Fruit fly (Drosophila melanogaster): ENCODE measurements around the gene CG7600.

Gene CG7600

DNA sequence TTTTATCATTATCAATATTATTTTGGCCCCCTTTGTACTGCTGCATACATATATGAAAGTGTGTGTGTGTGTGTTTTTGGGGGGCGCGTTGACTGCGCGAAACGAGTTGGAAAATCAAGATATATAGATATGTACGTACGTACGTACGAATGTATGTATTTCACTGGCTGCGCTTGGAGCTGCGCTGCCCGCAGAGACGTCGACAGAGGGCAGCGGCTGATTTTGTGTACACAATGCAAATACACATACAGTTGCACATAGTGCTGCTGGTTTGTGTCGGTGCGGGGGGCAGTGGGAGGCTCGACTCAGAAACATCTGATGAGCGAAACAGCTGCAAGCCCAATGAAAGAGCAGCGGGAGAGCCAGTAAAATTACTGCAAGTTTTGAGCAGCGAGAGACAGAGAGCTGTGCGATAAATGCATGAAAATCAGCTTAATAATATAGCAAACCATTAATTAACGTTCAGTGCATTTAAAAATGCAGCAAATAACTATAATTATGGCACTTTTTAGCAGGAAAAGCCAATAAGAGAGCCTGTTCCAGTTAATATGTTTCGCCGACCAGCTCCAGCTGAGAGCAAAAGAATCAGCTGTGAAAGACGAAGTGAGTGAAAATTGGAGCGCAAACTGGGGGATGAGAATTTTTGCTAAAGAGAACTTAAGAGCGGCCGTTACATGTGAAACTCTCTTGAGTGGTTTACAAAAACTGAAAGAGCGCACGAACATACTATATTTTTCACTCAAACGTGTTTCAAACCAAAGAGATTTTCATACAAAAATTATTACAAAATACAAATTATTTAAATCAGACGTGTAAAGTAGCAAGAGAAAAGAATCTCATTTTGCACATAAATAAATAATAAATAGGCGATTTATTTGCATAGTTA lies 37.0 kb downstream of the CG7600 start:
- TF ChIP-seq Ets98B (GFP tag; IDR thresholded peaks at IDR 0.05): peak; percentile 84
- TF ChIP-seq Pif1B (GFP tag; optimal IDR thresholded peaks at IDR 0.05): peak; percentile 21
- no peak for TF ChIP-seq rn (GFP tag; IDR thresholded peaks at IDR 0.05)
- TF ChIP-seq Snoo (tag; optimal IDR thresholded peaks at IDR 0.05): peak; percentile 32
- TF ChIP-seq Pif1A (GFP tag; optimal IDR thresholded peaks at IDR 0.05): peak; percentile 51
- TF ChIP-seq CG13204 (GFP tag; optimal IDR thresholded peaks at IDR 0.05): peak; percentile 79
- peak; percentile 72; the same call in 2 of the 3 replicates for TF ChIP-seq fd96Ca (GFP tag; IDR thresholded peaks at IDR 0.05)
- no peak for TF ChIP-seq CG10348 (GFP tag; IDR thresholded peaks at IDR 0.05)
- peak; percentile 72 for TF ChIP-seq gl (tag; optimal IDR thresholded peaks at IDR 0.05)
- TF ChIP-seq CG17806 (tag; optimal IDR thresholded peaks at IDR 0.05): no peak
- TF ChIP-seq CG34367 (tag; optimal IDR thresholded peaks at IDR 0.05): peak; percentile 18
- peak; percentile 79 for TF ChIP-seq CG12605 (GFP tag; IDR thresholded peaks at IDR 0.05)
- TF ChIP-seq CG8301 (tag; optimal IDR thresholded peaks at IDR 0.05): peak; percentile 14
- TF ChIP-seq D1 (tag; optimal IDR thresholded peaks at IDR 0.05): no peak
- peak; percentile 8 for TF ChIP-seq CG15710 (tag; optimal IDR thresholded peaks at IDR 0.05)
- TF ChIP-seq CG32121 (GFP tag; IDR thresholded peaks at IDR 0.05): peak; percentile 86
- peak; percentile 88 for TF ChIP-seq CG4496 (GFP tag; IDR thresholded peaks at IDR 0.05)
- TF ChIP-seq EcR (GFP tag; optimal IDR thresholded peaks at IDR 0.05): peak; percentile 76
- no peak for TF ChIP-seq CG8159 (tag; optimal IDR thresholded peaks at IDR 0.05)
- peak; percentile 0 for TF ChIP-seq CG14655 (GFP tag; optimal IDR thresholded peaks at IDR 0.05)
- TF ChIP-seq CG9948 (tag; optimal IDR thresholded peaks at IDR 0.05): no peak

DNA sequence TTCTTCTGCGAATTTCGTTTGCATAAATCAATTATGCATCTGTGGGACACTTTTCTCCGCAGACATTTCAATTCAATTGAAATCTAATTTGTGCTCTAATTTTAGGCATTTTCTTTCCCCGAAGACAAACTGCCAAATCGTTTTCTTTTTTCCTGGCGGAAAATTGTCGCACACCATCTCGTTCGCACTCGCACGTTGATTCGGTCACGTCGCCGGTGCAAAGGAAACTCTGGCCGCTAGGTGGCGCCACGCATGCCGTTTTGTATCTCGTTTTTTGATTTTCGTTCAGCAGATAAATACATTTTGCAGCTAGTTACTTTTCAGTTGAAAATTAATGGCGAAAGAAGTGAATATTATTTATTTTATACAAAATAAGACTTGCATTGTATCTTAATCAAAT lies 37.7 kb downstream of the CG7600 start:
- TF ChIP-seq Pif1A (GFP tag; optimal IDR thresholded peaks at IDR 0.05): no peak
- TF ChIP-seq D1 (tag; optimal IDR thresholded peaks at IDR 0.05): peak; percentile 70
- TF ChIP-seq CG13204 (GFP tag; optimal IDR thresholded peaks at IDR 0.05): peak; percentile 8

DNA sequence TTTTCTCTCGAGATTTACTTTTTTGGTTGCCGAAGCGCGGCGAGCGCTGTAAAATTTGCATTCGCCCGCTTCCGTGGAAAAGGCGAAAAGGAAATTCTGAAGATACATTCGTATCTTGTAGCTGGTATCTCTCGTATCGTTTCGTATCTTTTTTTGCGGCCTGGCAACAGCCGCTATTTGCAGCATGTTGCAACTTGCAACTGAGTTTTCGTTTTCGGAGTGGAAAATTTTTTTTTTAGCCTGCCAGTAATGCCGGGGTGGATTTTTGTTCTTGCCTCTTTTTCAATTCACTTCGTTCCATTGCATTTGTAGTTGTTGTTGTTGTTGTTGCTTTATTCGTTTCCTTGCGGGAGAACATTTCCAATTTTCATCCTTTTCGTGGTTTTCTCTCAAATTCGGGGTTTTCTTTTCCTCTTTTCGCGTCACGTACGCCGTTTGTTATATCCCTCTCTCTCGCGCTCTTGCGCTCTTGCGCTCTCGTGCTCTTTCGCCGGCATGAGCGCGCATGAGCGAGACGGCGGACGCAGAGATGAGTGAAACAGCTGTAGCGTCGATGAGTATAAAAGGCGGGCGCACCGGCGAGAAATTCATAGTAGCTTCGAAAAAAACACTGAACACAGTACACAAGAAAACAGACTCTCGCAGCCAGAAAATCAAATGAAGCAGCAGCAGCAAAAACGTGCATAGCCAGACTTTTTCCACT lies 41.3 kb downstream of the CG7600 start, which contains the start of gene scyl:
scyl (plus strand) TSS at position 587 of the 703 bp plus-strand sequence.
- TF ChIP-seq CG8301 (tag; optimal IDR thresholded peaks at IDR 0.05): peak; percentile 27
- TF ChIP-seq CG32121 (GFP tag; IDR thresholded peaks at IDR 0.05): peak; percentile 63; the same call in 1 of the 2 replicates
- TF ChIP-seq CG15710 (tag; optimal IDR thresholded peaks at IDR 0.05): peak; percentile 33
- peak; percentile 81 for TF ChIP-seq Pif1A (GFP tag; optimal IDR thresholded peaks at IDR 0.05)
- TF ChIP-seq gl (tag; optimal IDR thresholded peaks at IDR 0.05): peak; percentile 66
- TF ChIP-seq Snoo (tag; optimal IDR thresholded peaks at IDR 0.05): peak; percentile 57
- TF ChIP-seq fd96Ca (GFP tag; IDR thresholded peaks at IDR 0.05): peak; percentile 64; the same call in 2 of the 3 replicates
- TF ChIP-seq CG34367 (tag; optimal IDR thresholded peaks at IDR 0.05): peak; percentile 32
- TF ChIP-seq CG14655 (GFP tag; optimal IDR thresholded peaks at IDR 0.05): peak; percentile 25
- TF ChIP-seq CG12605 (GFP tag; IDR thresholded peaks at IDR 0.05): peak; percentile 84
- TF ChIP-seq CG10348 (GFP tag; IDR thresholded peaks at IDR 0.05): no peak
- TF ChIP-seq Pif1B (GFP tag; optimal IDR thresholded peaks at IDR 0.05): peak; percentile 83
- TF ChIP-seq EcR (GFP tag; optimal IDR thresholded peaks at IDR 0.05): peak; percentile 71
- 0 out of 2 replicates have a peak, but pooled peaks have one; percentile 26 for TF ChIP-seq rn (GFP tag; IDR thresholded peaks at IDR 0.05)
- TF ChIP-seq Ets98B (GFP tag; IDR thresholded peaks at IDR 0.05): peak; percentile 84
- TF ChIP-seq CG8159 (tag; optimal IDR thresholded peaks at IDR 0.05): peak; percentile 45
- TF ChIP-seq CG9948 (tag; optimal IDR thresholded peaks at IDR 0.05): no peak
- TF ChIP-seq CG4496 (GFP tag; IDR thresholded peaks at IDR 0.05): peak; percentile 81
- TF ChIP-seq CG17806 (tag; optimal IDR thresholded peaks at IDR 0.05): peak; percentile 32
- peak; percentile 75 for TF ChIP-seq CG13204 (GFP tag; optimal IDR thresholded peaks at IDR 0.05)
- TF ChIP-seq D1 (tag; optimal IDR thresholded peaks at IDR 0.05): peak; percentile 9

DNA sequence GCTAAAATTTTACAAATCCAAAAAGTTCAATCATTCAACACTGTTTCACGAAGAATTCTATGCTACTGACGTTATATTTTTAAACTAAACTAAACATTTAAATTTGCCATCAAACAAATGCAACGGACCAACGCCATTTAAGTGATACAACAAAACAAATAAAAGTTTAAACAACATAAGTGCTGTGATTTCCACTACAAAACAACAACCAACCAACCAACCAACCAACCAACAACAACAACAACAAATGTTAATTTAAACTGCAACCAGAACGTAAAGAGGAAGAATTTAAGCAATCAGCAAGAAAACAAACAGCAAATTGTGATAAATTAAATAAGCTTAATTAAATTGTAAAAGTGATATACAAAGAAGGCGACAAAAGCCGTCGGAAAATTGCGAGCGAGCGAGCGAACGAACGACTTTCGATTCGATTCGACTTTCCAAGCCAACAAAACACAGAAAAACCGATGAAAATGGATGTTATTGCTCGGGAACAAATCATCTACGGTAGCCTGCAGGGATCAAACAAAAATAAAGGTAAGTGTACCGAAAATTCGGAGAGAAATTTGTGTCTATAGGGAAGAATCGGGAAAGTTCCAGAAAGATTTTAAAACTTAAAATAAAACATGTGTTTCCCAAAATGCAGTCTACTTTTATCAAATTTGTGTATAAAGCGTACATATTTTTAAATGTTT lies 42.0 kb downstream of the CG7600 start:
- no peak for TF ChIP-seq gl (tag; optimal IDR thresholded peaks at IDR 0.05)
- no peak for TF ChIP-seq EcR (GFP tag; optimal IDR thresholded peaks at IDR 0.05)
- TF ChIP-seq CG17806 (tag; optimal IDR thresholded peaks at IDR 0.05): no peak
- no peak for TF ChIP-seq CG15710 (tag; optimal IDR thresholded peaks at IDR 0.05)
- TF ChIP-seq CG10348 (GFP tag; IDR thresholded peaks at IDR 0.05): no peak
- TF ChIP-seq CG8159 (tag; optimal IDR thresholded peaks at IDR 0.05): no peak
- TF ChIP-seq CG14655 (GFP tag; optimal IDR thresholded peaks at IDR 0.05): no peak
- TF ChIP-seq CG8301 (tag; optimal IDR thresholded peaks at IDR 0.05): no peak
- no peak for TF ChIP-seq Pif1A (GFP tag; optimal IDR thresholded peaks at IDR 0.05)
- no peak for TF ChIP-seq CG34367 (tag; optimal IDR thresholded peaks at IDR 0.05)
- no peak for TF ChIP-seq rn (GFP tag; IDR thresholded peaks at IDR 0.05)

DNA sequence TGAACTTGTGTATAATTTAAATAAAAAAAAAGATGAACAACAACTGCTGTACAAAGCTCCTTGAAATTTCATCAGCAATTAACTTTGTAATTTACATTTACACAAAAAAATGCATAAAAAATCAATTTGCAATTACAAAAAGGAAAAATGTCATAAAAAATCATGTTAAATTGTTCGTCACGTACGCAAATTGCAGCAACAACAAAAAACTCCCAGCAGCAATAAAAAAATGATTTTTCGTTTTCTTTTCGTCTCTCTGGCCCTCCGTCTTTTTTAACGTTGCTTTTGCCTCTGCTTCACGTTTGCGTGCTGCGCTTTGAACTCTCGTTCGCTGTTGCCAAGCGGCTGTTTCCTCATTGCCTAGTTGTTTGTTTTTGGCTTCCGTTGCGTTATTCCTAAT lies 42.6 kb downstream of the CG7600 start:
- TF ChIP-seq Pif1A (GFP tag; optimal IDR thresholded peaks at IDR 0.05) (no peak), rn (GFP tag; IDR thresholded peaks at IDR 0.05) (no peak), Snoo (tag; optimal IDR thresholded peaks at IDR 0.05) (no peak), D1 (tag; optimal IDR thresholded peaks at IDR 0.05) (peak; percentile 8), CG4496 (GFP tag; IDR thresholded peaks at IDR 0.05) (0 out of 3 replicates have a peak, but pooled peaks have one; percentile 35), CG32121 (GFP tag; IDR thresholded peaks at IDR 0.05) (peak; percentile 20; the same call in 1 of the 2 replicates), Ets98B (GFP tag; IDR thresholded peaks at IDR 0.05) (no peak), fd96Ca (GFP tag; IDR thresholded peaks at IDR 0.05) (no peak), CG34367 (tag; optimal IDR thresholded peaks at IDR 0.05) (no peak), EcR (GFP tag; optimal IDR thresholded peaks at IDR 0.05) (no peak), CG12605 (GFP tag; IDR thresholded peaks at IDR 0.05) (no peak), gl (tag; optimal IDR thresholded peaks at IDR 0.05) (no peak), CG13204 (GFP tag; optimal IDR thresholded peaks at IDR 0.05) (no peak), Pif1B (GFP tag; optimal IDR thresholded peaks at IDR 0.05) (no peak), CG10348 (GFP tag; IDR thresholded peaks at IDR 0.05) (no peak), CG8159 (tag; optimal IDR thresholded peaks at IDR 0.05) (no peak), CG17806 (tag; optimal IDR thresholded peaks at IDR 0.05) (no peak)

All from whole organism, pupa.